Fruit fly (Drosophila melanogaster) whole organism, embryonic: ENCODE measurements around the gene Dbp21E2.
A peak's percentile ranks its signal among the peaks of the same experiment; 100 is the strongest.

Source experiments
- B-H1 ChIP-seq: fragments of 200-800 bp; sonication (Bioruptor generic); IDR thresholded peaks from 3 replicates; pipeline ENCODE4 v1.3.6; 2022; ENCODE audit warnings: missing biosample characterization, missing genetic modification characterization
- CG10274 ChIP-seq: fragments of 200-800 bp; sonication (Bioruptor generic); optimal IDR thresholded peaks from 3 replicates; lab custom pipeline; 2017; ENCODE audit warnings: missing biosample characterization, mild to moderate bottlenecking, missing genetic modification characterization
- CG11247 ChIP-seq: fragments of 200-800 bp; sonication (Bioruptor generic); IDR thresholded peaks from 2 replicates; pipeline ENCODE4 v1.3.6; 2022; ENCODE audit warnings: missing biosample characterization, missing genetic modification characterization
- CG11398 ChIP-seq: fragments of 200-800 bp; sonication (Bioruptor generic); optimal IDR thresholded peaks from 2 replicates; lab custom pipeline; 2016; ENCODE audit warnings: missing biosample characterization, missing genetic modification characterization
- CG12299 ChIP-seq: fragments of 200-800 bp; sonication (Bioruptor generic); optimal IDR thresholded peaks from 2 replicates; lab custom pipeline; 2018; ENCODE audit warnings: missing biosample characterization, mild to moderate bottlenecking, missing genetic modification characterization
- CG14014 ChIP-seq: fragments of 200-800 bp; sonication (Bioruptor generic); IDR thresholded peaks from 2 replicates; pipeline ENCODE4 v1.3.6; 2022; ENCODE audit warnings: missing biosample characterization, missing genetic modification characterization
- CG1602 ChIP-seq: fragments of 200-800 bp; sonication (Bioruptor generic); optimal IDR thresholded peaks from 3 replicates; lab custom pipeline; 2016; ENCODE audit warnings: missing biosample characterization, missing genetic modification characterization
- CG16779 ChIP-seq: fragments of 200-800 bp; sonication (Bioruptor generic); IDR thresholded peaks from 2 replicates; pipeline ENCODE4 v1.3.6; 2022; ENCODE audit warnings: missing biosample characterization, missing genetic modification characterization
- CG16815 ChIP-seq: fragments of 200-800 bp; sonication (Bioruptor generic); optimal IDR thresholded peaks from 3 replicates; lab custom pipeline; 2017; ENCODE audit warnings: missing biosample characterization, mild to moderate bottlenecking, missing genetic modification characterization
- CG17359 ChIP-seq: fragments of 200-800 bp; sonication (Bioruptor generic); optimal IDR thresholded peaks from 3 replicates; lab custom pipeline; 2018; ENCODE audit warnings: missing biosample characterization, mild to moderate bottlenecking, missing genetic modification characterization, moderate library complexity
- CG17612 ChIP-seq: fragments of 200-800 bp; sonication (Bioruptor generic); IDR thresholded peaks from 2 replicates; pipeline ENCODE4 v1.3.6; 2022; ENCODE audit warnings: missing biosample characterization, missing genetic modification characterization
- CG2202 ChIP-seq: fragments of 200-800 bp; sonication (Bioruptor generic); optimal IDR thresholded peaks from 2 replicates; lab custom pipeline; 2018; ENCODE audit warnings: missing biosample characterization, mild to moderate bottlenecking, missing genetic modification characterization
- CG31224 ChIP-seq: fragments of 200-800 bp; sonication (Bioruptor generic); IDR thresholded peaks from 2 replicates; pipeline ENCODE4 v1.3.6; 2022; ENCODE audit warnings: missing biosample characterization, missing genetic modification characterization
- CG32772 ChIP-seq: fragments of 200-800 bp; sonication (Bioruptor generic); IDR thresholded peaks from 2 replicates; pipeline ENCODE4 v1.3.6; 2022; ENCODE audit warnings: missing biosample characterization, missing genetic modification characterization
- CG7372 ChIP-seq: fragments of 200-800 bp; sonication (Bioruptor generic); IDR thresholded peaks from 2 replicates; pipeline ENCODE4 v1.3.6; 2022; ENCODE audit warnings: missing biosample characterization, missing genetic modification characterization
- CG7556 ChIP-seq: fragments of 200-800 bp; sonication (Bioruptor generic); optimal IDR thresholded peaks from 2 replicates; lab custom pipeline; 2017; ENCODE audit warnings: missing biosample characterization, mild to moderate bottlenecking, missing genetic modification characterization
- CG7963 ChIP-seq: fragments of 200-800 bp; sonication (Bioruptor generic); IDR thresholded peaks from 3 replicates; pipeline ENCODE4 v1.3.6; 2022; ENCODE audit warnings: missing biosample characterization, missing genetic modification characterization; ENCODE audit not compliant: partially characterized antibody
- CG8478 ChIP-seq: fragments of >200 bp; optimal IDR thresholded peaks from 2 replicates; lab custom pipeline; 2018
- CG9817 ChIP-seq: fragments of 200-800 bp; sonication (Bioruptor generic); optimal IDR thresholded peaks from 2 replicates; lab custom pipeline; 2018; ENCODE audit warnings: missing biosample characterization, mild to moderate bottlenecking, missing genetic modification characterization, moderate library complexity
- Dip3 ChIP-seq: fragments of 200-800 bp; sonication (Bioruptor generic); optimal IDR thresholded peaks from 3 replicates; lab custom pipeline; 2016; ENCODE audit warnings: missing biosample characterization, missing genetic modification characterization
- E2f1 ChIP-seq: fragments of 200-800 bp; sonication (Bioruptor generic); IDR thresholded peaks from 2 replicates; pipeline ENCODE4 v1.3.6; 2022; ENCODE audit warnings: missing biosample characterization, missing genetic modification characterization
- Fer2 ChIP-seq: fragments of 200-800 bp; sonication (Bioruptor generic); optimal IDR thresholded peaks from 2 replicates; lab custom pipeline; 2018; ENCODE audit warnings: missing biosample characterization, mild to moderate bottlenecking, missing genetic modification characterization, moderate library complexity
- Gug ChIP-seq: fragments of 200-800 bp; sonication (Bioruptor generic); IDR thresholded peaks from 4 replicates; pipeline ENCODE4 v1.3.6; 2022; ENCODE audit warnings: missing biosample characterization, missing genetic modification characterization
- H15 ChIP-seq: fragments of 200-800 bp; sonication (Bioruptor generic); IDR thresholded peaks from 3 replicates; pipeline ENCODE4 v1.3.6; 2022; ENCODE audit warnings: missing biosample characterization, missing genetic modification characterization
- Hey ChIP-seq: fragments of 200-800 bp; sonication (Bioruptor generic); optimal IDR thresholded peaks from 3 replicates; lab custom pipeline; 2018; ENCODE audit warnings: missing biosample characterization, mild to moderate bottlenecking, missing genetic modification characterization
- HmgD ChIP-seq: fragments of 200-800 bp; sonication (Bioruptor generic); optimal IDR thresholded peaks from 3 replicates; lab custom pipeline; 2016; ENCODE audit warnings: missing biosample characterization, missing genetic modification characterization
- NC2β ChIP-seq: fragments of 200-800 bp; sonication (Bioruptor generic); optimal IDR thresholded peaks from 2 replicates; lab custom pipeline; 2016; ENCODE audit warnings: missing biosample characterization, missing genetic modification characterization
- Optix ChIP-seq: fragments of 200-800 bp; sonication (Bioruptor generic); IDR thresholded peaks from 3 replicates; pipeline ENCODE4 v1.3.6; 2022; ENCODE audit warnings: missing biosample characterization, missing genetic modification characterization
- Sin3A ChIP-seq: fragments of >200 bp; optimal IDR thresholded peaks from 2 replicates; lab custom pipeline; 2018
- Vsx1 ChIP-seq: fragments of 200-800 bp; sonication (Bioruptor generic); optimal IDR thresholded peaks from 2 replicates; lab custom pipeline; 2017; ENCODE audit warnings: missing biosample characterization, mild to moderate bottlenecking, missing genetic modification characterization, missing genetic modification reagents
- abd-A ChIP-seq: fragments of 200-800 bp; sonication (Bioruptor generic); optimal IDR thresholded peaks from 3 replicates; lab custom pipeline; 2019; ENCODE audit warnings: missing biosample characterization, mild to moderate bottlenecking, missing genetic modification characterization, moderate library complexity
- ac ChIP-seq: fragments of 200-800 bp; sonication (Bioruptor generic); optimal IDR thresholded peaks from 3 replicates; lab custom pipeline; 2017; ENCODE audit warnings: missing biosample characterization, mild to moderate bottlenecking, missing genetic modification characterization
- ci ChIP-seq: fragments of 200-800 bp; sonication (Bioruptor generic); IDR thresholded peaks from 3 replicates; pipeline ENCODE4 v1.3.6; 2022; ENCODE audit warnings: missing biosample characterization, missing genetic modification characterization
- dm ChIP-seq: fragments of 200-800 bp; sonication (Bioruptor generic); optimal IDR thresholded peaks from 3 replicates; lab custom pipeline; 2016; ENCODE audit warnings: missing biosample characterization, missing genetic modification characterization
- eve ChIP-seq, 2 experiments: fragments of >200 bp; optimal IDR thresholded peaks; 2 replicates each; lab custom pipeline; 2017; ENCODE audit warnings: missing biosample characterization in 2 of 2, missing genetic modification characterization in 2 of 2
- gce ChIP-seq: fragments of 200-800 bp; sonication (Bioruptor generic); IDR thresholded peaks from 3 replicates; pipeline ENCODE4 v1.3.6; 2022; ENCODE audit warnings: missing biosample characterization, missing genetic modification characterization
- gem ChIP-seq: fragments of 200-800 bp; sonication (Bioruptor generic); optimal IDR thresholded peaks from 2 replicates; lab custom pipeline; 2019; ENCODE audit warnings: missing biosample characterization, mild to moderate bottlenecking, missing genetic modification characterization, moderate library complexity
- gfzf ChIP-seq: fragments of 200-800 bp; sonication (Bioruptor generic); optimal IDR thresholded peaks from 2 replicates; lab custom pipeline; 2016; ENCODE audit warnings: missing biosample characterization, mild to moderate bottlenecking, missing genetic modification characterization, moderate library complexity
- hkb ChIP-seq, 2 experiments: fragments of 200-800 bp in 1 of 2; fragments of >200 bp in 1 of 2; sonication (Bioruptor generic) in 1 of 2; IDR thresholded peaks in 1 of 2; optimal IDR thresholded peaks in 1 of 2; 2 replicates each; pipeline versions ENCODE4 v1.3.6 to Lab custom; 2017 to 2022; ENCODE audit warnings: missing biosample characterization in 1 of 2, missing genetic modification characterization in 1 of 2
- jing ChIP-seq: fragments of 200-800 bp; sonication (Bioruptor generic); optimal IDR thresholded peaks from 2 replicates; lab custom pipeline; 2018; ENCODE audit warnings: missing biosample characterization, mild to moderate bottlenecking, missing genetic modification characterization
- jumu ChIP-seq: fragments of 200-800 bp; sonication (Bioruptor generic); optimal IDR thresholded peaks from 3 replicates; lab custom pipeline; 2016; ENCODE audit warnings: missing biosample characterization, missing genetic modification characterization
- lbe ChIP-seq: fragments of 200-800 bp; sonication (Bioruptor generic); optimal IDR thresholded peaks from 2 replicates; lab custom pipeline; 2016; ENCODE audit warnings: missing biosample characterization, mild to moderate bottlenecking, missing genetic modification characterization
- repo ChIP-seq: fragments of 200-800 bp; sonication (Bioruptor generic); optimal IDR thresholded peaks from 2 replicates; lab custom pipeline; 2016; ENCODE audit warnings: missing biosample characterization, missing genetic modification characterization
- sens ChIP-seq: fragments of 200-800 bp; sonication (Bioruptor generic); peaks from one replicate; lab custom pipeline; 2016; ENCODE audit warnings: missing biosample characterization, missing genetic modification characterization
- sisA ChIP-seq: fragments of 200-800 bp; sonication (Bioruptor generic); IDR thresholded peaks from 2 replicates; pipeline ENCODE4 v1.3.6; 2022; ENCODE audit warnings: missing biosample characterization, missing genetic modification characterization
- tup ChIP-seq: fragments of 200-800 bp; sonication (Bioruptor generic); optimal IDR thresholded peaks from 2 replicates; lab custom pipeline; 2016; ENCODE audit warnings: missing biosample characterization, mild to moderate bottlenecking, missing genetic modification characterization, moderate library complexity

Dbp21E2 gene

DNA sequence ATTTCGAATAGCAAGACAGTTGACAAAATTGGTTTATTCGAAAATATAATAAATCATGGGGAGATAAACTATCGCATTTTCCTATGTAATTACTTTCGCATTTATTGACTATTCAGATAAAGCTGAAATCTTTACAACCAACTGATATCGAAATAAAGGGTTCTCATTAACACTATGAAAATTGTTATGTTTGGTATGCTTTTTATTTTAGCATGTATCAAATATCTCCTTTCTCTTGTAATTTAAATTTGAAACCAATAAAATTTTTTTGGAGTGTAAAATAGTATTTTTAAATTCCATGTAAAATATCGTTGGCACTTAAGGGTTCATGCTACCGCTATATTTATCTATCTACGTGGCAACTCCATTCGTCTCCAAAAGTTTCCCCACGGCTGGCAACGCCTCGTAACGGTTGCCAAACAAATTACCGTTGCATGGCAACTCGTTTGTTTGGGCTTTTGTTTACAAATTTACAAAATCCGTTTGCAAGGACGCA lies 43.7 kb downstream of the Dbp21E2 start, which contains the start of gene CG13949 (continued):
- TF ChIP-seq H15 (GFP tag; lab: Robert Waterston, UW) (peak; percentile 71; the same call in 2 of the 3 replicates), B-H1 (peak; percentile 73), Sin3A (lab: Kevin White, UChicago) (no peak), E2f1 (GFP tag; lab: Robert Waterston, UW) (peak; percentile 75), CG14014 (GFP tag; lab: Robert Waterston, UW) (peak; percentile 79), Dip3 (peak; percentile 15), gem (tag; lab: Kevin White, UChicago) (peak; percentile 81), hkb (optimal IDR thresholded peaks at IDR 0.05; lab: Kevin White, UChicago) (peak; percentile 63), hkb (GFP tag; IDR thresholded peaks at IDR 0.05; lab: Robert Waterston, UW) (peak; percentile 85), jing (GFP tag; lab: Kevin White, UChicago) (no peak), sisA (GFP tag; lab: Robert Waterston, UW) (peak; percentile 59), Hey (tag; lab: Kevin White, UChicago) (no peak), CG2202 (tag; lab: Kevin White, UChicago) (peak; percentile 11), CG1602 (GFP tag; lab: Kevin White, UChicago) (peak; percentile 16), CG8478 (lab: Kevin White, UChicago) (peak; percentile 17), dm (GFP tag; lab: Kevin White, UChicago) (peak; percentile 25), lbe (GFP tag; lab: Kevin White, UChicago) (no peak), CG7372 (peak; percentile 56; the same call in 1 of the 2 replicates), Fer2 (tag; lab: Kevin White, UChicago) (peak; percentile 5), CG12299 (tag; lab: Kevin White, UChicago) (peak; percentile 56), gfzf (GFP tag; lab: Kevin White, UChicago) (peak; percentile 32), CG16815 (GFP tag; lab: Kevin White, UChicago) (no peak), eve (GFP tag; optimal IDR thresholded peaks at IDR 0.05; lab: Kevin White, UChicago) (no peak), Vsx1 (GFP tag; lab: Kevin White, UChicago) (no peak), CG31224 (GFP tag; lab: Robert Waterston, UW) (peak; percentile 69), abd-A (no peak), ac (GFP tag; lab: Kevin White, UChicago) (no peak), CG16779 (peak; percentile 68; the same call in 1 of the 2 replicates), gce (GFP tag; lab: Robert Waterston, UW) (0 out of 3 replicates have a peak, but pooled peaks have one; percentile 64), CG7963 (no peak), CG17612 (GFP tag; lab: Robert Waterston, UW) (no peak), sens (peak; percentile 94), Gug (peak; percentile 64), CG9817 (peak; percentile 55), CG32772 (GFP tag; lab: Robert Waterston, UW) (peak; percentile 60), NC2β (peak; percentile 41), CG11247 (GFP tag; lab: Robert Waterston, UW) (peak; percentile 72), CG11398 (GFP tag; lab: Kevin White, UChicago) (peak; percentile 54), CG17359 (tag; lab: Kevin White, UChicago) (peak; percentile 62), CG10274 (no peak), ci (peak; percentile 61), repo (no peak), CG7556 (GFP tag; lab: Kevin White, UChicago) (peak; percentile 60), tup (GFP tag; lab: Kevin White, UChicago) (no peak), HmgD (GFP tag; lab: Kevin White, UChicago) (peak; percentile 82), jumu (peak; percentile 28), Optix (GFP tag; lab: Robert Waterston, UW) (no peak)
